Worm (Caenorhabditis elegans): ENCODE data around the gene csn-6.
"Not testable (repeated sequence)": the region's sequence is repeated elsewhere in the genome, so short reads cannot be mapped to it uniquely, and the experiment has no call there.

DNA sequence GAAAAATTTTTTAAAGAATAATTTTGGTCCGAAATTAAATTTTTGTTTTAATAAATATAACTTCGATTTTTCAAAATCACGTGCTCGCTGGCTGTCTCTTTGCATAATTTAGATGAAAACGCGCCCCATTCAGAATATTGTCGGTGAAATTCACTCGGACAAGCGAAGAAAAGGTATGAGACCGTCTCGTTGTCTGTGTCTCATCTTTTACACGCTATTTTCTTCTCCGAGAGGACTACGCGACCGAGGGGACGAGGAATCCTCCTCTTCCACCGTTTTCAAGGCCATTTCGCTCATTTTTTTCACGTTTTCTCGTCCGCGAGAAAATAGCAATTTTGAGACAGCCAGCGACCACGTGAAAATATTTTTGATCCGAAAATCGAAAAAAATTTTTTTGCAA is 37.8 kb upstream of the csn-6 start:
- not testable (repeated sequence) for TF ChIP-seq nhr-41 (GFP tag; IDR thresholded peaks at IDR 0.05); nhr-76 (tag; optimal IDR thresholded peaks at IDR 0.05); lir-3 (tag; optimal IDR thresholded peaks at IDR 0.05); aly-2 (tag; optimal IDR thresholded peaks at IDR 0.05); nhr-11 (tag; optimal IDR thresholded peaks at IDR 0.05); mes-2 (tag; optimal IDR thresholded peaks at IDR 0.05; ENCODE audit: poor library complexity, severe bottlenecking); egl-43 (GFP tag; IDR thresholded peaks at IDR 0.05); nhr-237 (tag; optimal IDR thresholded peaks at IDR 0.05); daf-16 (GFP tag; optimal IDR thresholded peaks at IDR 0.05); daf-16 (tag; optimal IDR thresholded peaks at IDR 0.05); mdl-1 (tag; optimal IDR thresholded peaks at IDR 0.05)

All from whole organism, L4 larva.